Fruit fly (Drosophila melanogaster) whole organism, prepupa: ENCODE data around the gene CG3081.
A peak's percentile ranks its signal among the peaks of the same experiment; 100 is the strongest.

Source experiments
- Blimp-1 ChIP-seq: fragments of 200-800 bp; sonication (Bioruptor generic); optimal IDR thresholded peaks from 3 replicates; lab custom pipeline; 2017; ENCODE audit warnings: missing biosample characterization, missing genetic modification characterization, mild to moderate bottlenecking, moderate library complexity, missing genetic modification reagents
- CG10631 ChIP-seq: fragments of 200-800 bp; sonication (Bioruptor generic); optimal IDR thresholded peaks from 2 replicates; lab custom pipeline; 2016; ENCODE audit warnings: missing biosample characterization, missing genetic modification characterization
- CG10669 ChIP-seq: fragments of 200-800 bp; sonication (Bioruptor generic); optimal IDR thresholded peaks from 3 replicates; lab custom pipeline; 2018; ENCODE audit warnings: missing biosample characterization, mild to moderate bottlenecking, missing genetic modification characterization, moderate library complexity
- CG11294 ChIP-seq: fragments of 200-800 bp; sonication (Bioruptor generic); IDR thresholded peaks from 2 replicates; pipeline ENCODE4 v1.3.6; 2022; ENCODE audit warnings: missing biosample characterization, missing genetic modification characterization
- CG11762 ChIP-seq: fragments of 200-800 bp; sonication (Bioruptor generic); optimal IDR thresholded peaks from 3 replicates; lab custom pipeline; 2016; ENCODE audit warnings: missing biosample characterization, missing genetic modification characterization; ENCODE audit not compliant: insufficient read depth
- CG11902 ChIP-seq: fragments of 200-800 bp; sonication (Bioruptor generic); optimal IDR thresholded peaks from 3 replicates; lab custom pipeline; 2016; ENCODE audit warnings: missing biosample characterization, missing genetic modification characterization
- CG15336 ChIP-seq: fragments of 200-800 bp; sonication (Bioruptor generic); IDR thresholded peaks from 2 replicates; pipeline ENCODE4 v1.3.6; 2022; ENCODE audit warnings: missing biosample characterization, missing genetic modification characterization
- CG1621 ChIP-seq: fragments of 200-800 bp; sonication (Bioruptor generic); optimal IDR thresholded peaks from 3 replicates; lab custom pipeline; 2018; ENCODE audit warnings: missing biosample characterization, mild to moderate bottlenecking, missing genetic modification characterization
- CG16779 ChIP-seq: fragments of 200-800 bp; sonication (Bioruptor generic); optimal IDR thresholded peaks from 3 replicates; lab custom pipeline; 2017; ENCODE audit warnings: missing biosample characterization, mild to moderate bottlenecking, missing genetic modification characterization
- CG3032 ChIP-seq: fragments of 200-800 bp; optimal IDR thresholded peaks from 2 replicates; lab custom pipeline; 2019; ENCODE audit warnings: missing biosample characterization, mild to moderate bottlenecking, missing genetic modification characterization, moderate library complexity
- CG31627 ChIP-seq: fragments of 200-800 bp; sonication (Bioruptor generic); optimal IDR thresholded peaks from 3 replicates; lab custom pipeline; 2016; ENCODE audit warnings: missing biosample characterization, missing genetic modification characterization
- CG34406 ChIP-seq: fragments of 200-800 bp; sonication (Bioruptor generic); optimal IDR thresholded peaks from 3 replicates; lab custom pipeline; 2016; ENCODE audit warnings: missing biosample characterization, missing genetic modification characterization
- CG4318 ChIP-seq: fragments of 200-800 bp; sonication (Bioruptor generic); optimal IDR thresholded peaks from 3 replicates; lab custom pipeline; 2017; ENCODE audit warnings: missing biosample characterization, mild to moderate bottlenecking, missing genetic modification characterization
- CG6163 ChIP-seq: fragments of 200-800 bp; sonication (Bioruptor generic); IDR thresholded peaks from 3 replicates; pipeline ENCODE4 v1.3.6; 2022; ENCODE audit warnings: missing biosample characterization, missing genetic modification characterization
- CG6854 ChIP-seq: fragments of 200-800 bp; sonication (Bioruptor generic); optimal IDR thresholded peaks from 2 replicates; lab custom pipeline; 2017; ENCODE audit warnings: missing biosample characterization, mild to moderate bottlenecking, missing genetic modification characterization
- CG7368 ChIP-seq: fragments of 200-800 bp; sonication (Bioruptor generic); optimal IDR thresholded peaks from 3 replicates; lab custom pipeline; 2016; ENCODE audit warnings: missing biosample characterization, missing genetic modification characterization
- CG8119 ChIP-seq: fragments of 200-800 bp; sonication (Bioruptor generic); IDR thresholded peaks from 3 replicates; pipeline ENCODE4 v1.3.6; 2022; ENCODE audit warnings: missing biosample characterization, missing genetic modification characterization
- CG8319 ChIP-seq: fragments of 200-800 bp; sonication (Bioruptor generic); optimal IDR thresholded peaks from 3 replicates; lab custom pipeline; 2016; ENCODE audit warnings: missing biosample characterization, missing genetic modification characterization
- CG8632 ChIP-seq: fragments of 200-800 bp; sonication (Bioruptor generic); optimal IDR thresholded peaks from 3 replicates; lab custom pipeline; 2016; ENCODE audit warnings: missing biosample characterization, missing genetic modification characterization
- CG9139 ChIP-seq: fragments of 200-800 bp; sonication (Bioruptor generic); optimal IDR thresholded peaks from 3 replicates; lab custom pipeline; 2017; ENCODE audit warnings: missing biosample characterization, mild to moderate bottlenecking, missing genetic modification characterization
- Eip75B ChIP-seq: fragments of 200-800 bp; sonication (Bioruptor generic); optimal IDR thresholded peaks from 3 replicates; lab custom pipeline; 2016; ENCODE audit warnings: missing biosample characterization, missing genetic modification characterization
- Eip78C ChIP-seq: fragments of 200-800 bp; sonication (Bioruptor generic); peaks from one replicate; lab custom pipeline; 2016; ENCODE audit warnings: missing biosample characterization, missing genetic modification characterization
- Eip93F ChIP-seq: fragments of 200-800 bp; sonication (Bioruptor generic); optimal IDR thresholded peaks from 2 replicates; lab custom pipeline; 2016; ENCODE audit warnings: missing biosample characterization, mild to moderate bottlenecking, missing genetic modification characterization
- Ets96B ChIP-seq: fragments of 200-800 bp; optimal IDR thresholded peaks from 2 replicates; lab custom pipeline; 2019; ENCODE audit warnings: missing biosample characterization, mild to moderate bottlenecking, missing genetic modification characterization, moderate library complexity
- Hr38 ChIP-seq: sonication (Bioruptor generic); optimal IDR thresholded peaks from 2 replicates; lab custom pipeline; 2016; ENCODE audit warnings: missing biosample characterization, missing genetic modification characterization
- Hr39 ChIP-seq: fragments of 200-800 bp; sonication (Bioruptor generic); optimal IDR thresholded peaks from 2 replicates; lab custom pipeline; 2016; ENCODE audit warnings: missing biosample characterization, missing genetic modification characterization
- Hr4 ChIP-seq: fragments of 200-800 bp; sonication (Bioruptor generic); optimal IDR thresholded peaks from 3 replicates; lab custom pipeline; 2016; ENCODE audit warnings: missing biosample characterization, missing genetic modification characterization
- Lpt ChIP-seq: fragments of 200-800 bp; sonication (Bioruptor generic); optimal IDR thresholded peaks from 3 replicates; lab custom pipeline; 2016; ENCODE audit warnings: missing biosample characterization, missing genetic modification characterization
- Met ChIP-seq: fragments of 200-800 bp; sonication (Bioruptor generic); optimal IDR thresholded peaks from 3 replicates; lab custom pipeline; 2016; ENCODE audit warnings: missing biosample characterization, missing genetic modification characterization
- Sox102F ChIP-seq: fragments of 200-800 bp; sonication (Bioruptor generic); optimal IDR thresholded peaks from 2 replicates; lab custom pipeline; 2016; ENCODE audit warnings: missing biosample characterization, mild to moderate bottlenecking, missing genetic modification characterization
- Sox14 ChIP-seq: fragments of 200-800 bp; sonication (Bioruptor generic); optimal IDR thresholded peaks from 3 replicates; lab custom pipeline; 2016; ENCODE audit warnings: missing biosample characterization, missing genetic modification characterization
- Sox15 ChIP-seq: fragments of 200-800 bp; sonication (Bioruptor generic); optimal IDR thresholded peaks from 3 replicates; lab custom pipeline; 2016; ENCODE audit warnings: missing biosample characterization, missing genetic modification characterization
- acj6 ChIP-seq: fragments of 200-800 bp; sonication (Bioruptor generic); optimal IDR thresholded peaks from 3 replicates; lab custom pipeline; 2016; ENCODE audit warnings: missing biosample characterization, missing genetic modification characterization
- dac ChIP-seq: fragments of 200-800 bp; sonication (Bioruptor generic); optimal IDR thresholded peaks from 2 replicates; lab custom pipeline; 2017; ENCODE audit warnings: missing biosample characterization, mild to moderate bottlenecking, missing genetic modification characterization
- eg ChIP-seq: fragments of 200-800 bp; sonication (Bioruptor generic); IDR thresholded peaks from 3 replicates; pipeline ENCODE4 v1.3.6; 2022; ENCODE audit warnings: missing biosample characterization, missing genetic modification characterization
- esn ChIP-seq: fragments of 200-800 bp; sonication (Bioruptor generic); optimal IDR thresholded peaks from 2 replicates; lab custom pipeline; 2016; ENCODE audit warnings: missing biosample characterization, mild to moderate bottlenecking, missing genetic modification characterization, moderate library complexity
- fd59A ChIP-seq: fragments of 200-800 bp; sonication (Bioruptor generic); optimal IDR thresholded peaks from 2 replicates; lab custom pipeline; 2017; ENCODE audit warnings: missing biosample characterization, mild to moderate bottlenecking, missing genetic modification characterization, missing genetic modification reagents
- fd85E ChIP-seq: fragments of 200-800 bp; sonication (Bioruptor generic); optimal IDR thresholded peaks from 3 replicates; lab custom pipeline; 2016; ENCODE audit warnings: missing biosample characterization, missing genetic modification characterization
- fkh ChIP-seq: fragments of 200-800 bp; sonication (Bioruptor generic); optimal IDR thresholded peaks from 3 replicates; lab custom pipeline; 2017; ENCODE audit warnings: missing biosample characterization, mild to moderate bottlenecking, missing genetic modification characterization, moderate library complexity
- lz ChIP-seq: fragments of 200-800 bp; sonication (Bioruptor generic); optimal IDR thresholded peaks from 3 replicates; lab custom pipeline; 2016; ENCODE audit warnings: missing biosample characterization, missing genetic modification characterization
- net ChIP-seq: fragments of 200-800 bp; sonication (Bioruptor generic); optimal IDR thresholded peaks from 3 replicates; lab custom pipeline; 2016; ENCODE audit warnings: missing biosample characterization, missing genetic modification characterization
- pdm3 ChIP-seq: fragments of 200-800 bp; sonication (Bioruptor generic); optimal IDR thresholded peaks from 3 replicates; lab custom pipeline; 2016; ENCODE audit warnings: missing biosample characterization, missing genetic modification characterization
- salr ChIP-seq, 2 experiments: fragments of 200-800 bp; sonication (Bioruptor generic); optimal IDR thresholded peaks; 3 replicates each; lab custom pipeline; 2016 to 2018; ENCODE audit warnings: missing biosample characterization in 2 of 2, missing genetic modification characterization in 2 of 2, mild to moderate bottlenecking in 1 of 2
- spab ChIP-seq: fragments of 200-800 bp; sonication (Bioruptor generic); optimal IDR thresholded peaks from 2 replicates; lab custom pipeline; 2017; ENCODE audit warnings: missing biosample characterization, mild to moderate bottlenecking, missing genetic modification characterization, missing genetic modification reagents
- ss ChIP-seq, 2 experiments: fragments of 200-800 bp; sonication (Bioruptor generic); optimal IDR thresholded peaks; 2 replicates in 1 of 2; 3 replicates in 1 of 2; lab custom pipeline; 2017 to 2018; ENCODE audit warnings: mild to moderate bottlenecking in 2 of 2, missing biosample characterization in 2 of 2, missing genetic modification characterization in 2 of 2, moderate library complexity in 1 of 2
- svp ChIP-seq: fragments of 200-800 bp; sonication (Bioruptor generic); peaks from one replicate; lab custom pipeline; 2016; ENCODE audit warnings: missing biosample characterization, missing genetic modification characterization
- topi ChIP-seq: fragments of 200-800 bp; sonication (Bioruptor generic); optimal IDR thresholded peaks from 3 replicates; lab custom pipeline; 2016; ENCODE audit warnings: missing biosample characterization, missing genetic modification characterization
- vri ChIP-seq: fragments of 200-800 bp; sonication (Bioruptor generic); optimal IDR thresholded peaks from 3 replicates; lab custom pipeline; 2016; ENCODE audit warnings: missing biosample characterization, mild to moderate bottlenecking, missing genetic modification characterization

Gene CG3081

dm6 chrX:4643887-4644286 is at the start of gene CG3081:
TSS of gene CG3081 (minus strand) at chrX:4643987.
- TF ChIP-seq pdm3 = no peak
- TF ChIP-seq Eip93F (GFP tag; lab: Kevin White, UChicago) = no peak
- TF ChIP-seq fd85E = no peak
- TF ChIP-seq CG31627 (GFP tag; lab: Kevin White, UChicago) = no peak
- no peak for TF ChIP-seq esn
- TF ChIP-seq CG11762 (GFP tag; lab: Kevin White, UChicago) = no peak
- TF ChIP-seq Hr39 (GFP tag; lab: Kevin White, UChicago) = no peak
- no peak for TF ChIP-seq acj6 (GFP tag; lab: Kevin White, UChicago)
- TF ChIP-seq Met = no peak
- TF ChIP-seq topi (GFP tag; lab: Kevin White, UChicago) = no peak
- no peak for TF ChIP-seq CG15336
- no peak for TF ChIP-seq spab (GFP tag; lab: Kevin White, UChicago)
- TF ChIP-seq Sox15 (GFP tag; lab: Kevin White, UChicago) = no peak
- no peak for TF ChIP-seq dac (GFP tag; lab: Kevin White, UChicago)
- TF ChIP-seq CG3032 (tag; lab: Kevin White, UChicago) = no peak
- no peak for TF ChIP-seq CG34406 (GFP tag; lab: Kevin White, UChicago)
- no peak for TF ChIP-seq CG7368 (GFP tag; lab: Kevin White, UChicago)
- TF ChIP-seq CG6854 = no peak
- TF ChIP-seq CG11294 (GFP tag; lab: Robert Waterston, UW) = no peak

- TF ChIP-seq CG6163 (GFP tag; lab: Robert Waterston, UW) = 0 out of 3 replicates have a peak, but pooled peaks have one; percentile 10
- no peak for TF ChIP-seq CG11294 (GFP tag; lab: Robert Waterston, UW)
These were observed 49.2 kb upstream of the CG3081 start for dm6 chrX:4692963-4693362.

- TF ChIP-seq CG11902 (no peak), CG16779 (no peak), fd59A (GFP tag; lab: Kevin White, UChicago) (no peak), lz (GFP tag; lab: Kevin White, UChicago) (no peak), Hr38 (no peak), Hr4 (no peak), CG7368 (GFP tag; lab: Kevin White, UChicago) (no peak), CG8319 (GFP tag; lab: Kevin White, UChicago) (no peak), Sox102F (GFP tag; lab: Kevin White, UChicago) (no peak), vri (GFP tag; lab: Kevin White, UChicago) (no peak), ss (GFP tag; optimal IDR thresholded peaks at IDR 0.05; lab: Kevin White, UChicago) (peak in 1 of 2 experiments; percentile 18), CG1621 (tag; lab: Kevin White, UChicago) (peak; percentile 14), esn (peak; percentile 15), Met (no peak), salr (GFP tag; optimal IDR thresholded peaks at IDR 0.05; lab: Kevin White, UChicago) (peak in 1 of 2 experiments; percentile 7), topi (GFP tag; lab: Kevin White, UChicago) (no peak), eg (GFP tag; lab: Robert Waterston, UW) (peak; percentile 51; the same call in 1 of the 3 replicates), CG8119 (GFP tag; lab: Robert Waterston, UW) (no peak), CG9139 (no peak), Eip75B (no peak), fkh (GFP tag; lab: Kevin White, UChicago) (no peak), Blimp-1 (GFP tag; lab: Kevin White, UChicago) (no peak), Sox14 (no peak), Ets96B (peak; percentile 39), CG8632 (GFP tag; lab: Kevin White, UChicago) (peak; percentile 20), CG6163 (GFP tag; lab: Robert Waterston, UW) (peak; percentile 74), CG4318 (peak; percentile 26), dac (GFP tag; lab: Kevin White, UChicago) (no peak), net (GFP tag; lab: Kevin White, UChicago) (no peak), Eip78C (GFP tag; lab: Kevin White, UChicago) (peak; percentile 66), acj6 (GFP tag; lab: Kevin White, UChicago) (peak; percentile 28), Lpt (GFP tag; lab: Kevin White, UChicago) (peak; percentile 13), CG10631 (GFP tag; lab: Kevin White, UChicago) (peak; percentile 49), svp (GFP tag; lab: Kevin White, UChicago) (peak; percentile 42), CG11294 (GFP tag; lab: Robert Waterston, UW) (0 out of 2 replicates have a peak, but pooled peaks have one; percentile 28), CG10669 (GFP tag; lab: Kevin White, UChicago) (peak; percentile 49)
These were observed 47.4 kb upstream of the CG3081 start for dm6 chrX:4691226-4691625.
